Worm (Caenorhabditis elegans): ENCODE measurements around the gene F44E5.4.

DNA sequence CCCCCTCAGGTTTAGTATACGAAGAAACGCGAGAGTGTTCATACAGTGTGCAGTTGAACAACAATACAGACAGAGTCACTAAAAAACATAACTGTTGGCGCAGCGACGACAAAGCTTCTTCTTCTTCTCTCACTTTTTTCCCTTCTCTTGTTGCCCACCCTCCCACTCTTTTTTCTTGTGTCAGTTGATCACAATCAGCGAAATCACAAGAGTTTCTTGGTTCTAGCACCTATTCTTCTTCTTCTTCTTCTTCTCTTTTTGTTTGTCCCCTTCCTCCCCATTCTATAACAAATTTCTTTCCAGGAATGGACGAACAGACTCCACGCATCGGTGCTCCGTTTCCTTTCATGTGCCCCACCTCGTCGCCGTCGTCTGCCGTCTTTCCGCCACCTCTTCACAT lies 31.3 kb upstream of the F44E5.4 start, which contains the start of gene F43G6.4:
- TF ChIP-seq nhr-77 (tag; optimal IDR thresholded peaks at IDR 0.05) (no peak), snpc-4 (tag; optimal IDR thresholded peaks at IDR 0.05) (no peak), egl-27 (tag; optimal IDR thresholded peaks at IDR 0.05) (no peak), nhr-12 (tag; optimal IDR thresholded peaks at IDR 0.05) (no peak), fos-1 (tag; optimal IDR thresholded peaks at IDR 0.05) (no peak), nhr-237 (tag; optimal IDR thresholded peaks at IDR 0.05) (no peak), jun-1 (tag; optimal IDR thresholded peaks at IDR 0.05) (no peak), nhr-11 (tag; optimal IDR thresholded peaks at IDR 0.05) (no peak), tbx-2 (tag; optimal IDR thresholded peaks at IDR 0.05) (no peak), skn-1 (tag; optimal IDR thresholded peaks at IDR 0.05) (no peak), elt-3 (tag; optimal IDR thresholded peaks at IDR 0.05) (no peak), elt-1 (tag; optimal IDR thresholded peaks at IDR 0.05) (no peak)

Measured in whole organism, L3 larva.